Fruit fly (Drosophila melanogaster) whole organism, prepupa: ENCODE results near the gene eIF3h.

Experiments used
- Blimp-1 ChIP-seq: fragments of 200-800 bp; sonication (Bioruptor generic); optimal IDR thresholded peaks from 3 replicates; lab custom pipeline; 2017; ENCODE audit warnings: missing biosample characterization, missing genetic modification characterization, mild to moderate bottlenecking, moderate library complexity, missing genetic modification reagents
- CG10631 ChIP-seq: fragments of 200-800 bp; sonication (Bioruptor generic); optimal IDR thresholded peaks from 2 replicates; lab custom pipeline; 2016; ENCODE audit warnings: missing biosample characterization, missing genetic modification characterization
- CG10669 ChIP-seq: fragments of 200-800 bp; sonication (Bioruptor generic); optimal IDR thresholded peaks from 3 replicates; lab custom pipeline; 2018; ENCODE audit warnings: missing biosample characterization, mild to moderate bottlenecking, missing genetic modification characterization, moderate library complexity
- CG11294 ChIP-seq: fragments of 200-800 bp; sonication (Bioruptor generic); IDR thresholded peaks from 2 replicates; pipeline ENCODE4 v1.3.6; 2022; ENCODE audit warnings: missing biosample characterization, missing genetic modification characterization
- CG11762 ChIP-seq: fragments of 200-800 bp; sonication (Bioruptor generic); optimal IDR thresholded peaks from 3 replicates; lab custom pipeline; 2016; ENCODE audit warnings: missing biosample characterization, missing genetic modification characterization; ENCODE audit not compliant: insufficient read depth
- CG11902 ChIP-seq: fragments of 200-800 bp; sonication (Bioruptor generic); optimal IDR thresholded peaks from 3 replicates; lab custom pipeline; 2016; ENCODE audit warnings: missing biosample characterization, missing genetic modification characterization
- CG15336 ChIP-seq: fragments of 200-800 bp; sonication (Bioruptor generic); IDR thresholded peaks from 2 replicates; pipeline ENCODE4 v1.3.6; 2022; ENCODE audit warnings: missing biosample characterization, missing genetic modification characterization
- CG1621 ChIP-seq: fragments of 200-800 bp; sonication (Bioruptor generic); optimal IDR thresholded peaks from 3 replicates; lab custom pipeline; 2018; ENCODE audit warnings: missing biosample characterization, mild to moderate bottlenecking, missing genetic modification characterization
- CG16779 ChIP-seq: fragments of 200-800 bp; sonication (Bioruptor generic); optimal IDR thresholded peaks from 3 replicates; lab custom pipeline; 2017; ENCODE audit warnings: missing biosample characterization, mild to moderate bottlenecking, missing genetic modification characterization
- CG3032 ChIP-seq: fragments of 200-800 bp; optimal IDR thresholded peaks from 2 replicates; lab custom pipeline; 2019; ENCODE audit warnings: missing biosample characterization, mild to moderate bottlenecking, missing genetic modification characterization, moderate library complexity
- CG31627 ChIP-seq: fragments of 200-800 bp; sonication (Bioruptor generic); optimal IDR thresholded peaks from 3 replicates; lab custom pipeline; 2016; ENCODE audit warnings: missing biosample characterization, missing genetic modification characterization
- CG32006 ChIP-seq: fragments of 200-800 bp; sonication (Bioruptor generic); optimal IDR thresholded peaks from 3 replicates; lab custom pipeline; 2017; ENCODE audit warnings: missing biosample characterization, mild to moderate bottlenecking, missing genetic modification characterization
- CG34406 ChIP-seq: fragments of 200-800 bp; sonication (Bioruptor generic); optimal IDR thresholded peaks from 3 replicates; lab custom pipeline; 2016; ENCODE audit warnings: missing biosample characterization, missing genetic modification characterization
- CG3919 ChIP-seq: fragments of 200-800 bp; sonication (Bioruptor generic); optimal IDR thresholded peaks from 3 replicates; lab custom pipeline; 2016; ENCODE audit warnings: missing biosample characterization, missing genetic modification characterization
- CG4318 ChIP-seq: fragments of 200-800 bp; sonication (Bioruptor generic); optimal IDR thresholded peaks from 3 replicates; lab custom pipeline; 2017; ENCODE audit warnings: missing biosample characterization, mild to moderate bottlenecking, missing genetic modification characterization
- CG6163 ChIP-seq: fragments of 200-800 bp; sonication (Bioruptor generic); IDR thresholded peaks from 3 replicates; pipeline ENCODE4 v1.3.6; 2022; ENCODE audit warnings: missing biosample characterization, missing genetic modification characterization
- CG6792 ChIP-seq: fragments of 200-800 bp; sonication (Bioruptor generic); optimal IDR thresholded peaks from 3 replicates; lab custom pipeline; 2016; ENCODE audit warnings: missing biosample characterization, missing genetic modification characterization
- CG6808 ChIP-seq: fragments of 200-800 bp; sonication (Bioruptor generic); optimal IDR thresholded peaks from 3 replicates; lab custom pipeline; 2017; ENCODE audit warnings: missing biosample characterization, missing genetic modification characterization, mild to moderate bottlenecking, moderate library complexity, missing genetic modification reagents
- CG7368 ChIP-seq: fragments of 200-800 bp; sonication (Bioruptor generic); optimal IDR thresholded peaks from 3 replicates; lab custom pipeline; 2016; ENCODE audit warnings: missing biosample characterization, missing genetic modification characterization
- CG8119 ChIP-seq: fragments of 200-800 bp; sonication (Bioruptor generic); IDR thresholded peaks from 3 replicates; pipeline ENCODE4 v1.3.6; 2022; ENCODE audit warnings: missing biosample characterization, missing genetic modification characterization
- CG8319 ChIP-seq: fragments of 200-800 bp; sonication (Bioruptor generic); optimal IDR thresholded peaks from 3 replicates; lab custom pipeline; 2016; ENCODE audit warnings: missing biosample characterization, missing genetic modification characterization
- CG8632 ChIP-seq: fragments of 200-800 bp; sonication (Bioruptor generic); optimal IDR thresholded peaks from 3 replicates; lab custom pipeline; 2016; ENCODE audit warnings: missing biosample characterization, missing genetic modification characterization
- CG9139 ChIP-seq: fragments of 200-800 bp; sonication (Bioruptor generic); optimal IDR thresholded peaks from 3 replicates; lab custom pipeline; 2017; ENCODE audit warnings: missing biosample characterization, mild to moderate bottlenecking, missing genetic modification characterization
- Eip75B ChIP-seq: fragments of 200-800 bp; sonication (Bioruptor generic); optimal IDR thresholded peaks from 3 replicates; lab custom pipeline; 2016; ENCODE audit warnings: missing biosample characterization, missing genetic modification characterization
- Eip93F ChIP-seq: fragments of 200-800 bp; sonication (Bioruptor generic); optimal IDR thresholded peaks from 2 replicates; lab custom pipeline; 2016; ENCODE audit warnings: missing biosample characterization, mild to moderate bottlenecking, missing genetic modification characterization
- Ets21C ChIP-seq: fragments of 200-800 bp; sonication (Bioruptor generic); optimal IDR thresholded peaks from 3 replicates; lab custom pipeline; 2016; ENCODE audit warnings: missing biosample characterization, missing genetic modification characterization
- Ets96B ChIP-seq: fragments of 200-800 bp; optimal IDR thresholded peaks from 2 replicates; lab custom pipeline; 2019; ENCODE audit warnings: missing biosample characterization, mild to moderate bottlenecking, missing genetic modification characterization, moderate library complexity
- Gug ChIP-seq: fragments of 200-800 bp; sonication (Bioruptor generic); IDR thresholded peaks from 2 replicates; pipeline ENCODE4 v1.3.6; 2022; ENCODE audit warnings: missing biosample characterization, missing genetic modification characterization
- Hr39 ChIP-seq: fragments of 200-800 bp; sonication (Bioruptor generic); optimal IDR thresholded peaks from 2 replicates; lab custom pipeline; 2016; ENCODE audit warnings: missing biosample characterization, missing genetic modification characterization
- Hr4 ChIP-seq: fragments of 200-800 bp; sonication (Bioruptor generic); optimal IDR thresholded peaks from 3 replicates; lab custom pipeline; 2016; ENCODE audit warnings: missing biosample characterization, missing genetic modification characterization
- Lpt ChIP-seq: fragments of 200-800 bp; sonication (Bioruptor generic); optimal IDR thresholded peaks from 3 replicates; lab custom pipeline; 2016; ENCODE audit warnings: missing biosample characterization, missing genetic modification characterization
- Met ChIP-seq: fragments of 200-800 bp; sonication (Bioruptor generic); optimal IDR thresholded peaks from 3 replicates; lab custom pipeline; 2016; ENCODE audit warnings: missing biosample characterization, missing genetic modification characterization
- OdsH ChIP-seq: fragments of 200-800 bp; sonication (Bioruptor generic); optimal IDR thresholded peaks from 3 replicates; lab custom pipeline; 2016; ENCODE audit warnings: missing biosample characterization, missing genetic modification characterization
- Smox ChIP-seq: fragments of 200-800 bp; sonication (Bioruptor generic); optimal IDR thresholded peaks from 3 replicates; lab custom pipeline; 2016; ENCODE audit warnings: missing biosample characterization, missing genetic modification characterization
- Sox102F ChIP-seq: fragments of 200-800 bp; sonication (Bioruptor generic); optimal IDR thresholded peaks from 2 replicates; lab custom pipeline; 2016; ENCODE audit warnings: missing biosample characterization, mild to moderate bottlenecking, missing genetic modification characterization
- Sox14 ChIP-seq: fragments of 200-800 bp; sonication (Bioruptor generic); optimal IDR thresholded peaks from 3 replicates; lab custom pipeline; 2016; ENCODE audit warnings: missing biosample characterization, missing genetic modification characterization
- Sox15 ChIP-seq: fragments of 200-800 bp; sonication (Bioruptor generic); optimal IDR thresholded peaks from 3 replicates; lab custom pipeline; 2016; ENCODE audit warnings: missing biosample characterization, missing genetic modification characterization
- achi ChIP-seq: fragments of 200-800 bp; sonication (Bioruptor generic); optimal IDR thresholded peaks from 3 replicates; lab custom pipeline; 2016; ENCODE audit warnings: missing biosample characterization, missing genetic modification characterization
- acj6 ChIP-seq: fragments of 200-800 bp; sonication (Bioruptor generic); optimal IDR thresholded peaks from 3 replicates; lab custom pipeline; 2016; ENCODE audit warnings: missing biosample characterization, missing genetic modification characterization
- cyc ChIP-seq: fragments of 200-800 bp; sonication (Bioruptor generic); optimal IDR thresholded peaks from 3 replicates; lab custom pipeline; 2016; ENCODE audit warnings: missing biosample characterization, missing genetic modification characterization
- dac ChIP-seq: fragments of 200-800 bp; sonication (Bioruptor generic); optimal IDR thresholded peaks from 2 replicates; lab custom pipeline; 2017; ENCODE audit warnings: missing biosample characterization, mild to moderate bottlenecking, missing genetic modification characterization
- dsx ChIP-seq: fragments of 200-800 bp; optimal IDR thresholded peaks from 3 replicates; lab custom pipeline; 2019; ENCODE audit warnings: missing biosample characterization, mild to moderate bottlenecking, missing genetic modification characterization, moderate library complexity; ENCODE audit not compliant: poor library complexity, severe bottlenecking
- esn ChIP-seq: fragments of 200-800 bp; sonication (Bioruptor generic); optimal IDR thresholded peaks from 2 replicates; lab custom pipeline; 2016; ENCODE audit warnings: missing biosample characterization, mild to moderate bottlenecking, missing genetic modification characterization, moderate library complexity
- fd59A ChIP-seq: fragments of 200-800 bp; sonication (Bioruptor generic); optimal IDR thresholded peaks from 2 replicates; lab custom pipeline; 2017; ENCODE audit warnings: missing biosample characterization, mild to moderate bottlenecking, missing genetic modification characterization, missing genetic modification reagents
- lz ChIP-seq: fragments of 200-800 bp; sonication (Bioruptor generic); optimal IDR thresholded peaks from 3 replicates; lab custom pipeline; 2016; ENCODE audit warnings: missing biosample characterization, missing genetic modification characterization
- net ChIP-seq: fragments of 200-800 bp; sonication (Bioruptor generic); optimal IDR thresholded peaks from 3 replicates; lab custom pipeline; 2016; ENCODE audit warnings: missing biosample characterization, missing genetic modification characterization
- pdm3 ChIP-seq: fragments of 200-800 bp; sonication (Bioruptor generic); optimal IDR thresholded peaks from 3 replicates; lab custom pipeline; 2016; ENCODE audit warnings: missing biosample characterization, missing genetic modification characterization
- salr ChIP-seq, 2 experiments: fragments of 200-800 bp; sonication (Bioruptor generic); optimal IDR thresholded peaks; 3 replicates each; lab custom pipeline; 2016 to 2018; ENCODE audit warnings: missing biosample characterization in 2 of 2, missing genetic modification characterization in 2 of 2, mild to moderate bottlenecking in 1 of 2
- spab ChIP-seq: fragments of 200-800 bp; sonication (Bioruptor generic); optimal IDR thresholded peaks from 2 replicates; lab custom pipeline; 2017; ENCODE audit warnings: missing biosample characterization, mild to moderate bottlenecking, missing genetic modification characterization, missing genetic modification reagents
- ss ChIP-seq, 2 experiments: fragments of 200-800 bp; sonication (Bioruptor generic); optimal IDR thresholded peaks; 2 replicates in 1 of 2; 3 replicates in 1 of 2; lab custom pipeline; 2017 to 2018; ENCODE audit warnings: mild to moderate bottlenecking in 2 of 2, missing biosample characterization in 2 of 2, missing genetic modification characterization in 2 of 2, moderate library complexity in 1 of 2
- svp ChIP-seq: fragments of 200-800 bp; sonication (Bioruptor generic); peaks from one replicate; lab custom pipeline; 2016; ENCODE audit warnings: missing biosample characterization, missing genetic modification characterization
- topi ChIP-seq: fragments of 200-800 bp; sonication (Bioruptor generic); optimal IDR thresholded peaks from 3 replicates; lab custom pipeline; 2016; ENCODE audit warnings: missing biosample characterization, missing genetic modification characterization

eIF3h gene

DNA sequence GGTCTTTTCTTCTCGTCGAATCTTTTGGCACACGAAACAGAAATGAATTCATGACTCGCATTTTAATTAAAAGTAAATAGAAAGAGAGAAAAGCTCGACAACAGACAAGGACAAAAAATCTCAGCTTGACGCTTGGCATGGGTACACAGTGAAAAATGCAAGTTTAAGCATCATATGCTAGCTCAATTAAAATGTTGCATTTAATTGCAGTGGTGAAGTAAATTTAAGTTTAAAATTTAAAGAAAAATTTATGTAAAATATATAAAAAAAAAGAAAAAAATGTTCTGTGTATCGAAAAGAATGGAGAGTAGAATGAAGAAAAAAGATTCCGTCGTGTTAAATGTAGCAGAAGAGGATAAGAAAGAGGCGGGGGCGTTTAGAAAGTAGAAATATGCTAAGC lies 32.7 kb upstream of the eIF3h start:
- TF ChIP-seq CG8319 (no peak), CG16779 (tag; lab: Kevin White, UChicago) (no peak), CG34406 (GFP tag; lab: Kevin White, UChicago) (peak; percentile 37), Sox14 (GFP tag; lab: Kevin White, UChicago) (no peak), Gug (GFP tag; lab: Robert Waterston, UW) (no peak), CG6163 (peak; percentile 47; the same call in 2 of the 3 replicates), salr (GFP tag; optimal IDR thresholded peaks at IDR 0.05; lab: Kevin White, UChicago) (peak in 1 of 2 experiments; percentile 9), net (GFP tag; lab: Kevin White, UChicago) (no peak), Eip75B (GFP tag; lab: Kevin White, UChicago) (no peak), ss (GFP tag; optimal IDR thresholded peaks at IDR 0.05; lab: Kevin White, UChicago) (no peak), CG10631 (GFP tag; lab: Kevin White, UChicago) (peak; percentile 35), Met (GFP tag; lab: Kevin White, UChicago) (peak; percentile 43), CG3919 (GFP tag; lab: Kevin White, UChicago) (no peak), Sox102F (GFP tag; lab: Kevin White, UChicago) (peak; percentile 18), dac (no peak), Smox (no peak), esn (peak; percentile 49), svp (GFP tag; lab: Kevin White, UChicago) (peak; percentile 73), Eip93F (GFP tag; lab: Kevin White, UChicago) (no peak), Hr39 (GFP tag; lab: Kevin White, UChicago) (peak; percentile 14), Hr4 (GFP tag; lab: Kevin White, UChicago) (peak; percentile 51), Ets21C (GFP tag; lab: Kevin White, UChicago) (no peak), acj6 (GFP tag; lab: Kevin White, UChicago) (no peak), CG1621 (tag; lab: Kevin White, UChicago) (no peak), pdm3 (GFP tag; lab: Kevin White, UChicago) (peak; percentile 32), CG10669 (GFP tag; lab: Kevin White, UChicago) (no peak), CG9139 (GFP tag; lab: Kevin White, UChicago) (no peak), OdsH (GFP tag; lab: Kevin White, UChicago) (peak; percentile 31), achi (peak; percentile 37), CG3032 (no peak), spab (GFP tag; lab: Kevin White, UChicago) (no peak), Sox15 (GFP tag; lab: Kevin White, UChicago) (no peak), CG8119 (GFP tag; lab: Robert Waterston, UW) (peak; percentile 49; the same call in 1 of the 3 replicates), CG32006 (GFP tag; lab: Kevin White, UChicago) (peak; percentile 65), CG8632 (peak; percentile 45), cyc (GFP tag; lab: Kevin White, UChicago) (peak; percentile 34), dsx (GFP tag; lab: Kevin White, UChicago) (no peak), lz (peak; percentile 7), fd59A (GFP tag; lab: Kevin White, UChicago) (no peak), CG4318 (peak; percentile 12), CG11902 (GFP tag; lab: Kevin White, UChicago) (no peak), CG6808 (GFP tag; lab: Kevin White, UChicago) (no peak), CG11294 (peak; percentile 19; the same call in 1 of the 2 replicates), CG6792 (GFP tag; lab: Kevin White, UChicago) (no peak), topi (GFP tag; lab: Kevin White, UChicago) (peak; percentile 31), CG11762 (GFP tag; lab: Kevin White, UChicago) (no peak), Lpt (GFP tag; lab: Kevin White, UChicago) (no peak), CG31627 (GFP tag; lab: Kevin White, UChicago) (peak; percentile 20), CG7368 (GFP tag; lab: Kevin White, UChicago) (no peak), Ets96B (peak; percentile 13), CG15336 (GFP tag; lab: Robert Waterston, UW) (peak; percentile 79), Blimp-1 (GFP tag; lab: Kevin White, UChicago) (no peak)
